Worm (Caenorhabditis elegans) whole organism, L1 larva: Measurements from ENCODE around the gene F36G3.1.

ENCODE experiments used
- aly-2 ChIP-seq: fragments of 150-350 bp; optimal IDR thresholded peaks from 2 replicates; lab custom pipeline; 2014; ENCODE audit warnings: missing biosample characterization, missing genetic modification characterization
- hpl-2 ChIP-seq: fragments of 150-350 bp; optimal IDR thresholded peaks from 2 replicates; lab custom pipeline; 2014; ENCODE audit warnings: missing biosample characterization, missing genetic modification reagents, missing genetic modification characterization
- zag-1 ChIP-seq: fragments of 150-350 bp; optimal IDR thresholded peaks from 2 replicates; lab custom pipeline; 2014; ENCODE audit warnings: missing biosample characterization, missing genetic modification characterization

DNA sequence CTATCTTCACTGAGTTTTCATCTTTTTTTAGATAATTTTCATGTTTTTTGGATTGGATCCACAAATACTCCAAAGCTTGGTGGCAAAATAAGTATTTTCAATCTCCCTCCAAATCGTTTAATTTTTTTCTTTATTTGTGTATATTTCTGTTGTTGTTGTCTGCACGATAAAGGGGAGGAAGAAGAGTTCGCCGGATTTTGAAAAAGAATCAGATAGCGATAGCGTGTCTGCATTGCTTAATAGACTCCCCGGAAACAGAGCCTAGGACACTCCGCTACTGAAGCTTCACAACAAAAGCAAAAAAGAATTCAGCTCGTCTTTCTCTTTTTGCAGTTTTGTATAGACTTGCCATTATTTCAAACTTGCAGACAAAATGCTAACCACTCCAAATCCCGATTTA is 11.5 kb downstream of the F36G3.1 start, which contains the start of gene T09B9.5:
- no peak for TF ChIP-seq zag-1
- no peak for TF ChIP-seq hpl-2 (GFP tag; lab: Kevin White, UChicago)
- no peak for TF ChIP-seq aly-2 (tag; lab: Kevin White, UChicago)
